Worm (Caenorhabditis elegans) whole organism, midembryonic: ENCODE data around the gene Y54E2A.7.

Source experiments
- flt-1 ChIP-seq: fragments of 200-800 bp; sonication (Bioruptor generic); IDR thresholded peaks from 2 replicates; pipeline ENCODE4 v1.3.6; 2022; ENCODE audit warnings: missing genetic modification characterization, missing compliant biosample characterization
- ztf-23 ChIP-seq: fragments of 200-800 bp; sonication (Bioruptor generic); IDR thresholded peaks from 2 replicates; pipeline ENCODE4 v1.3.6; 2022; ENCODE audit warnings: missing genetic modification reagents, missing genetic modification characterization, missing compliant biosample characterization

ce11 chrII:14772956-14773788, at the start of gene Y54E2A.7:
- TF ChIP-seq ztf-23 (GFP tag; lab: Robert Waterston, UW) = no peak
- no peak for TF ChIP-seq flt-1 (GFP tag; lab: Robert Waterston, UW)
